Fruit fly (Drosophila melanogaster) whole organism, embryonic: ENCODE measurements around the gene CG14537.
A peak's percentile ranks its signal among the peaks of the same experiment; 100 is the strongest.

Experiments
- Antp ChIP-seq: fragments of 200-800 bp; sonication (Bioruptor generic); optimal IDR thresholded peaks from 3 replicates; lab custom pipeline; 2016; ENCODE audit warnings: missing biosample characterization, missing genetic modification characterization
- Bgb ChIP-seq: fragments of 200-800 bp; sonication (Bioruptor generic); IDR thresholded peaks from 2 replicates; pipeline ENCODE4 v1.3.6; 2022; ENCODE audit warnings: missing biosample characterization, missing genetic modification characterization; ENCODE audit not compliant: partially characterized antibody
- CG10565 ChIP-seq: fragments of 200-800 bp; sonication (Bioruptor generic); optimal IDR thresholded peaks from 3 replicates; lab custom pipeline; 2016; ENCODE audit warnings: missing biosample characterization, mild to moderate bottlenecking, missing genetic modification characterization
- CG12219 ChIP-seq: fragments of 200-800 bp; sonication (Bioruptor generic); optimal IDR thresholded peaks from 3 replicates; lab custom pipeline; 2018; ENCODE audit warnings: missing biosample characterization, mild to moderate bottlenecking, missing genetic modification characterization
- CG12659 ChIP-seq: fragments of 200-800 bp; sonication (Bioruptor generic); optimal IDR thresholded peaks from 3 replicates; lab custom pipeline; 2017; ENCODE audit warnings: mild to moderate bottlenecking, missing biosample characterization, missing genetic modification reagents, missing genetic modification characterization
- CG13624 ChIP-seq: fragments of 200-800 bp; sonication (Bioruptor generic); optimal IDR thresholded peaks from 2 replicates; lab custom pipeline; 2016; ENCODE audit warnings: missing biosample characterization, missing genetic modification characterization
- CG14441 ChIP-seq: fragments of 200-800 bp; sonication (Bioruptor generic); IDR thresholded peaks from 2 replicates; pipeline ENCODE4 v1.3.6; 2022; ENCODE audit warnings: missing biosample characterization, missing genetic modification characterization
- CG14965 ChIP-seq: fragments of 200-800 bp; sonication (Bioruptor generic); optimal IDR thresholded peaks from 2 replicates; lab custom pipeline; 2016; ENCODE audit warnings: missing biosample characterization, missing genetic modification characterization, borderline replicate concordance
- CG15514 ChIP-seq: fragments of 200-800 bp; sonication (Bioruptor generic); optimal IDR thresholded peaks from 3 replicates; lab custom pipeline; 2017; ENCODE audit warnings: missing biosample characterization, missing genetic modification characterization, mild to moderate bottlenecking, moderate library complexity, missing genetic modification reagents
- CG17359 ChIP-seq: fragments of 200-800 bp; sonication (Bioruptor generic); optimal IDR thresholded peaks from 3 replicates; lab custom pipeline; 2018; ENCODE audit warnings: missing biosample characterization, mild to moderate bottlenecking, missing genetic modification characterization, moderate library complexity
- CG2889 ChIP-seq: fragments of 200-800 bp; sonication (Bioruptor generic); IDR thresholded peaks from 3 replicates; pipeline ENCODE4 v1.3.6; 2022; ENCODE audit warnings: missing biosample characterization, missing genetic modification characterization
- CG3065 ChIP-seq: fragments of 200-800 bp; sonication (Bioruptor generic); optimal IDR thresholded peaks from 2 replicates; lab custom pipeline; 2016; ENCODE audit warnings: missing biosample characterization, missing genetic modification characterization
- CG32532 ChIP-seq: fragments of 200-800 bp; sonication (Bioruptor generic); IDR thresholded peaks from 2 replicates; pipeline ENCODE4 v1.3.6; 2022; ENCODE audit warnings: missing biosample characterization, missing genetic modification characterization
- CG3726 ChIP-seq: fragments of 200-800 bp; sonication (Bioruptor generic); IDR thresholded peaks from 3 replicates; pipeline ENCODE4, ENCODE4 v1.3.6; 2022; ENCODE audit warnings: missing biosample characterization, missing genetic modification characterization
- CG42726 ChIP-seq: fragments of 200-800 bp; sonication (Bioruptor generic); IDR thresholded peaks from 2 replicates; pipeline ENCODE4 v1.3.6; 2022; ENCODE audit warnings: missing biosample characterization, missing genetic modification characterization; ENCODE audit not compliant: partially characterized antibody
- CG4360 ChIP-seq: fragments of 200-800 bp; sonication (Bioruptor generic); IDR thresholded peaks from 2 replicates; pipeline ENCODE4 v1.3.6; 2022; ENCODE audit warnings: missing biosample characterization, missing genetic modification characterization
- CG7963 ChIP-seq: fragments of 200-800 bp; sonication (Bioruptor generic); IDR thresholded peaks from 3 replicates; pipeline ENCODE4 v1.3.6; 2022; ENCODE audit warnings: missing biosample characterization, missing genetic modification characterization; ENCODE audit not compliant: partially characterized antibody
- CG7987 ChIP-seq: fragments of 200-800 bp; sonication (Bioruptor generic); optimal IDR thresholded peaks from 2 replicates; lab custom pipeline; 2018; ENCODE audit warnings: missing biosample characterization, mild to moderate bottlenecking, missing genetic modification characterization, moderate library complexity
- CG8089 ChIP-seq: fragments of 200-800 bp; sonication (Bioruptor generic); optimal IDR thresholded peaks from 3 replicates; lab custom pipeline; 2016; ENCODE audit warnings: missing biosample characterization, missing genetic modification characterization
- CG8290 ChIP-seq, 3 experiments: fragments of 200-800 bp; sonication (Bioruptor generic); optimal IDR thresholded peaks; 2 replicates each; lab custom pipeline; 2016 to 2019; ENCODE audit warnings: missing biosample characterization in 3 of 3, missing genetic modification characterization in 3 of 3, mild to moderate bottlenecking in 2 of 3, moderate library complexity in 1 of 3
- CrebB ChIP-seq: fragments of 200-800 bp; sonication (Bioruptor generic); optimal IDR thresholded peaks from 3 replicates; lab custom pipeline; 2018; ENCODE audit warnings: missing biosample characterization, mild to moderate bottlenecking, missing genetic modification characterization
- Dek ChIP-seq: fragments of 200-800 bp; sonication (Bioruptor generic); optimal IDR thresholded peaks from 3 replicates; lab custom pipeline; 2019; ENCODE audit warnings: missing biosample characterization, mild to moderate bottlenecking, missing genetic modification characterization, moderate library complexity
- E2f2 ChIP-seq: fragments of 200-800 bp; sonication (Bioruptor generic); IDR thresholded peaks from 2 replicates; pipeline ENCODE4 v1.3.6; 2022; ENCODE audit warnings: missing biosample characterization, missing genetic modification characterization
- HLH54F ChIP-seq: fragments of 200-800 bp; sonication (Bioruptor generic); optimal IDR thresholded peaks from 3 replicates; lab custom pipeline; 2016; ENCODE audit warnings: missing biosample characterization, missing genetic modification characterization
- HLHmδ ChIP-seq: fragments of 200-800 bp; sonication (Bioruptor generic); optimal IDR thresholded peaks from 2 replicates; lab custom pipeline; 2018; ENCODE audit warnings: missing biosample characterization, mild to moderate bottlenecking, missing genetic modification characterization, moderate library complexity
- Rfx ChIP-seq: fragments of 200-800 bp; sonication (Bioruptor generic); IDR thresholded peaks from 2 replicates; pipeline ENCODE4 v1.3.6; 2022; ENCODE audit warnings: missing biosample characterization, missing genetic modification characterization
- Side ChIP-seq: fragments of 200-800 bp; sonication (Bioruptor generic); optimal IDR thresholded peaks from 2 replicates; lab custom pipeline; 2016; ENCODE audit warnings: missing biosample characterization, missing genetic modification characterization
- bigmax ChIP-seq: fragments of 200-800 bp; sonication (Bioruptor generic); optimal IDR thresholded peaks from 2 replicates; lab custom pipeline; 2018; ENCODE audit warnings: missing biosample characterization, mild to moderate bottlenecking, missing genetic modification characterization
- bsh ChIP-seq, 2 experiments: fragments of 200-800 bp; sonication (Bioruptor generic); optimal IDR thresholded peaks; 2 replicates each; lab custom pipeline; 2017 to 2018; ENCODE audit warnings: mild to moderate bottlenecking in 2 of 2, missing biosample characterization in 2 of 2, missing genetic modification characterization in 2 of 2, moderate library complexity in 1 of 2
- caup ChIP-seq: fragments of 200-800 bp; sonication (Bioruptor generic); optimal IDR thresholded peaks from 3 replicates; lab custom pipeline; 2017; ENCODE audit warnings: missing biosample characterization, mild to moderate bottlenecking, missing genetic modification characterization, moderate library complexity; ENCODE audit not compliant: severe bottlenecking
- dmrt99B ChIP-seq: fragments of 200-800 bp; sonication (Bioruptor generic); optimal IDR thresholded peaks from 2 replicates; lab custom pipeline; 2018; ENCODE audit warnings: missing biosample characterization, mild to moderate bottlenecking, missing genetic modification characterization, moderate library complexity
- ftz-f1 ChIP-seq: fragments of 200-800 bp; sonication (Bioruptor generic); optimal IDR thresholded peaks from 2 replicates; lab custom pipeline; 2016; ENCODE audit warnings: missing biosample characterization, missing genetic modification characterization
- gce ChIP-seq: fragments of 200-800 bp; sonication (Bioruptor generic); IDR thresholded peaks from 3 replicates; pipeline ENCODE4 v1.3.6; 2022; ENCODE audit warnings: missing biosample characterization, missing genetic modification characterization
- gem ChIP-seq: fragments of 200-800 bp; sonication (Bioruptor generic); optimal IDR thresholded peaks from 2 replicates; lab custom pipeline; 2019; ENCODE audit warnings: missing biosample characterization, mild to moderate bottlenecking, missing genetic modification characterization, moderate library complexity
- gro ChIP-seq: fragments of 200-800 bp; sonication (Bioruptor generic); optimal IDR thresholded peaks from 2 replicates; lab custom pipeline; 2016; ENCODE audit warnings: missing biosample characterization, missing genetic modification characterization
- inv ChIP-seq: fragments of 200-800 bp; sonication (Bioruptor generic); IDR thresholded peaks from 2 replicates; pipeline ENCODE4 v1.3.6; 2022; ENCODE audit warnings: missing biosample characterization, missing genetic modification characterization; ENCODE audit not compliant: partially characterized antibody
- lab ChIP-seq: fragments of 200-800 bp; sonication (Bioruptor generic); optimal IDR thresholded peaks from 3 replicates; lab custom pipeline; 2017; ENCODE audit warnings: missing biosample characterization, missing genetic modification characterization, mild to moderate bottlenecking, moderate library complexity, missing genetic modification reagents
- nau ChIP-seq: fragments of 200-800 bp; sonication (Bioruptor generic); optimal IDR thresholded peaks from 3 replicates; lab custom pipeline; 2017; ENCODE audit warnings: missing biosample characterization, mild to moderate bottlenecking, missing genetic modification characterization, missing genetic modification reagents
- sc ChIP-seq, 3 experiments: fragments of >200 bp in 2 of 3; fragments of 200-800 bp in 1 of 3; sonication (Bioruptor generic) in 1 of 3; optimal IDR thresholded peaks; 2 replicates in 2 of 3; 3 replicates in 1 of 3; lab custom pipeline; 2017; ENCODE audit warnings: mild to moderate bottlenecking in 1 of 3, missing biosample characterization in 1 of 3, missing genetic modification characterization in 1 of 3, missing genetic modification reagents in 1 of 3
- seq ChIP-seq: fragments of 200-800 bp; sonication (Bioruptor generic); IDR thresholded peaks from 2 replicates; pipeline ENCODE4 v1.3.6; 2022; ENCODE audit warnings: missing biosample characterization, missing genetic modification characterization
- slbo ChIP-seq: fragments of 200-800 bp; sonication (Bioruptor generic); IDR thresholded peaks from 2 replicates; pipeline ENCODE4 v1.3.6; 2022; ENCODE audit warnings: missing biosample characterization, missing genetic modification characterization
- slou ChIP-seq: fragments of 200-800 bp; sonication (Bioruptor generic); optimal IDR thresholded peaks from 3 replicates; lab custom pipeline; 2016; ENCODE audit warnings: missing biosample characterization, missing genetic modification characterization
- sob ChIP-seq: fragments of 200-800 bp; sonication (Bioruptor generic); IDR thresholded peaks from 2 replicates; pipeline ENCODE4 v1.3.6; 2022; ENCODE audit warnings: missing biosample characterization, missing genetic modification characterization
- tap ChIP-seq: fragments of 200-800 bp; optimal IDR thresholded peaks from 3 replicates; lab custom pipeline; 2019; ENCODE audit warnings: missing biosample characterization, mild to moderate bottlenecking, missing genetic modification characterization, moderate library complexity
- twi ChIP-seq: fragments of 200-800 bp; optimal IDR thresholded peaks from 2 replicates; lab custom pipeline; 2019; ENCODE audit warnings: missing biosample characterization, mild to moderate bottlenecking, missing genetic modification characterization, moderate library complexity
- unpg ChIP-seq: fragments of 200-800 bp; sonication (Bioruptor generic); optimal IDR thresholded peaks from 3 replicates; lab custom pipeline; 2018; ENCODE audit warnings: missing biosample characterization, mild to moderate bottlenecking, missing genetic modification characterization, moderate library complexity

Gene CG14537

DNA sequence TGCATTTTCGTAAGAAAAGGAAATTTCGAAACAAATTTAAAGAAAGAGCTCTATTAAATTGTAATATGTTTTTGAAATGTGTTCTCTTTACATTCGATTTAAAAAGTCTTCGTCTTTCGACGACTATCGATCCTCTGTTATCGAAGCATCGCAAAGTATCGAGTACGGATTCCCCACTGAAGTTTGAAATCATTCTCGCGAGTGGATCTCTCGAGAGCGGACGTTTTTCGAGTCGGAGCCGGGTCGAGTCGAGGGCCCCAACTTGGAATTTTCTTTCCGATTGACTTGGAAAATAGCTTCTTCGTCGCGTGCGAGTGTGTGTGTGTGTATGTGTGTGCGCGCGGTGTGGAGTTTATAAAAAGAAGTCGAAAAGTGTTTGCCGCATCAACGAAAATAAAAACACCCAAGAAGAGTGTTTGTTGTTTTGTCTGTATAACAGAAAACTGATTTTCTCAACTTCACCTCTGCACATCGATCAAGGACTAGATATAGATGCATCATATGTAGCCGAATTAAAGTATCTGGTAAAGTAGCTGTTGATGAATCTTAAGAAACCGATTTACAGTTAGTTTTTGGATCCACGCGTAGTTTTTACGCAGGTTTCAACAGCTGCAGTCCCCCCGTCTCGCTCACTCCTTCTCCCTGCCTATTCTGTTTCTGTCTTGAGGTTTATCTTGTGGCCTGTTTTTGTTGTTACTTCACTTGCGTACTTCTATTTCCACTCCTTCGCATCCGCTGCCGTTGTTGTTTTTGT, 28.8 kb upstream of the CG14537 start, which contains the start of gene LanB1 (continued):
- TF ChIP-seq CrebB (tag; lab: Kevin White, UChicago) (peak; percentile 27), Side (GFP tag; lab: Kevin White, UChicago) (peak; percentile 31), CG8290 (GFP tag; optimal IDR thresholded peaks at IDR 0.05; lab: Kevin White, UChicago) (no peak), CG8290 (tag; optimal IDR thresholded peaks at IDR 0.05; lab: Kevin White, UChicago) (peak in 1 of 2 experiments; percentile 57), unpg (GFP tag; lab: Kevin White, UChicago) (no peak), tap (tag; lab: Kevin White, UChicago) (no peak), CG10565 (GFP tag; lab: Kevin White, UChicago) (no peak), CG14441 (GFP tag; lab: Robert Waterston, UW) (no peak), dmrt99B (tag; lab: Kevin White, UChicago) (no peak), CG7963 (GFP tag; lab: Robert Waterston, UW) (peak; percentile 57; the same call in 1 of the 3 replicates), CG17359 (tag; lab: Kevin White, UChicago) (peak; percentile 39), CG3726 (GFP tag; lab: Robert Waterston, UW) (no peak), CG8089 (GFP tag; lab: Kevin White, UChicago) (no peak), gce (peak; percentile 16; the same call in 1 of the 3 replicates), sc (optimal IDR thresholded peaks at IDR 0.05; lab: Kevin White, UChicago) (no peak), sc (GFP tag; optimal IDR thresholded peaks at IDR 0.05; lab: Kevin White, UChicago) (no peak), CG3065 (GFP tag; lab: Kevin White, UChicago) (no peak), Dek (tag; lab: Kevin White, UChicago) (no peak), inv (GFP tag; lab: Robert Waterston, UW) (peak; percentile 31; the same call in 1 of the 2 replicates), CG7987 (GFP tag; lab: Kevin White, UChicago) (peak; percentile 36), twi (tag; lab: Kevin White, UChicago) (peak; percentile 44), CG15514 (GFP tag; lab: Kevin White, UChicago) (no peak), CG13624 (GFP tag; lab: Kevin White, UChicago) (peak; percentile 2), CG12659 (peak; percentile 46), CG4360 (GFP tag; lab: Robert Waterston, UW) (peak; percentile 97), Antp (no peak), E2f2 (GFP tag; lab: Robert Waterston, UW) (peak; percentile 54), gem (no peak), CG42726 (GFP tag; lab: Robert Waterston, UW) (peak; percentile 68; the same call in 1 of the 2 replicates), CG2889 (GFP tag; lab: Robert Waterston, UW) (no peak), slou (GFP tag; lab: Kevin White, UChicago) (no peak), Rfx (peak; percentile 32; the same call in 1 of the 2 replicates), caup (GFP tag; lab: Kevin White, UChicago) (peak; percentile 13), CG32532 (no peak), sob (GFP tag; lab: Robert Waterston, UW) (peak; percentile 44; the same call in 1 of the 2 replicates), lab (GFP tag; lab: Kevin White, UChicago) (peak; percentile 12), Bgb (peak; percentile 58; the same call in 1 of the 2 replicates), bsh (GFP tag; optimal IDR thresholded peaks at IDR 0.05; lab: Kevin White, UChicago) (peak in 1 of 2 experiments; percentile 4), bigmax (GFP tag; lab: Kevin White, UChicago) (no peak), seq (GFP tag; lab: Robert Waterston, UW) (no peak), ftz-f1 (GFP tag; lab: Kevin White, UChicago) (peak; percentile 28), CG14965 (GFP tag; lab: Kevin White, UChicago) (no peak), slbo (GFP tag; lab: Robert Waterston, UW) (0 out of 2 replicates have a peak, but pooled peaks have one; percentile 12), nau (GFP tag; lab: Kevin White, UChicago) (peak; percentile 8), HLHmδ (GFP tag; lab: Kevin White, UChicago) (peak; percentile 80), CG12219 (GFP tag; lab: Kevin White, UChicago) (peak; percentile 16), HLH54F (no peak), gro (GFP tag; lab: Kevin White, UChicago) (peak; percentile 40)
